Fruit fly (Drosophila melanogaster) whole organism, embryonic: ENCODE results near the gene GABA-B-R3.

Experiments
- CG10959 ChIP-seq: fragments of 200-800 bp; sonication (Bioruptor generic); IDR thresholded peaks from 2 replicates; pipeline ENCODE4 v1.3.6; 2022; ENCODE audit warnings: missing biosample characterization, missing genetic modification characterization
- CG12104 ChIP-seq: fragments of 200-800 bp; sonication (Bioruptor generic); optimal IDR thresholded peaks from 3 replicates; lab custom pipeline; 2016; ENCODE audit warnings: missing biosample characterization, missing genetic modification characterization
- CG15601 ChIP-seq: fragments of 200-800 bp; sonication (Bioruptor generic); optimal IDR thresholded peaks from 3 replicates; lab custom pipeline; 2019; ENCODE audit warnings: missing biosample characterization, mild to moderate bottlenecking, missing genetic modification characterization, moderate library complexity
- CG1603 ChIP-seq: fragments of 200-800 bp; sonication (Bioruptor generic); optimal IDR thresholded peaks from 2 replicates; lab custom pipeline; 2019; ENCODE audit warnings: missing biosample characterization, mild to moderate bottlenecking, missing genetic modification characterization, moderate library complexity
- CG17829 ChIP-seq: fragments of 200-800 bp; optimal IDR thresholded peaks from 2 replicates; lab custom pipeline; 2019; ENCODE audit warnings: missing biosample characterization, mild to moderate bottlenecking, missing genetic modification characterization, moderate library complexity
- CG2712 ChIP-seq: fragments of 200-800 bp; optimal IDR thresholded peaks from 3 replicates; lab custom pipeline; 2019; ENCODE audit warnings: missing biosample characterization, mild to moderate bottlenecking, missing genetic modification characterization, moderate library complexity
- CG3065 ChIP-seq: fragments of 200-800 bp; sonication (Bioruptor generic); optimal IDR thresholded peaks from 2 replicates; lab custom pipeline; 2016; ENCODE audit warnings: missing biosample characterization, missing genetic modification characterization
- CG34224 ChIP-seq: fragments of 200-800 bp; sonication (Bioruptor generic); IDR thresholded peaks from 3 replicates; pipeline ENCODE4 v1.3.6; 2022; ENCODE audit warnings: missing biosample characterization, missing genetic modification characterization; ENCODE audit not compliant: partially characterized antibody
- CG34422 ChIP-seq: fragments of 200-800 bp; sonication (Bioruptor generic); IDR thresholded peaks from 3 replicates; pipeline ENCODE4 v1.3.6; 2022; ENCODE audit warnings: missing biosample characterization, missing genetic modification characterization
- CG4404 ChIP-seq: fragments of 200-800 bp; sonication (Bioruptor generic); IDR thresholded peaks from 2 replicates; pipeline ENCODE4 v1.3.6; 2022; ENCODE audit warnings: missing biosample characterization, missing genetic modification characterization
- CG4617 ChIP-seq: fragments of 200-800 bp; sonication (Bioruptor generic); optimal IDR thresholded peaks from 3 replicates; lab custom pipeline; 2016; ENCODE audit warnings: missing biosample characterization, missing genetic modification characterization, borderline replicate concordance
- CG5245 ChIP-seq: fragments of 200-800 bp; sonication (Bioruptor generic); optimal IDR thresholded peaks from 3 replicates; lab custom pipeline; 2016; ENCODE audit warnings: missing biosample characterization, missing genetic modification characterization
- CG7372 ChIP-seq: fragments of 200-800 bp; sonication (Bioruptor generic); IDR thresholded peaks from 2 replicates; pipeline ENCODE4 v1.3.6; 2022; ENCODE audit warnings: missing biosample characterization, missing genetic modification characterization
- CG7963 ChIP-seq: fragments of 200-800 bp; sonication (Bioruptor generic); IDR thresholded peaks from 3 replicates; pipeline ENCODE4 v1.3.6; 2022; ENCODE audit warnings: missing biosample characterization, missing genetic modification characterization; ENCODE audit not compliant: partially characterized antibody
- CG9797 ChIP-seq: fragments of 200-800 bp; sonication (Bioruptor generic); optimal IDR thresholded peaks from 3 replicates; lab custom pipeline; 2018; ENCODE audit warnings: missing biosample characterization, mild to moderate bottlenecking, missing genetic modification characterization
- CTCF ChIP-seq: fragments of 200-800 bp; sonication (Bioruptor generic); optimal IDR thresholded peaks from 2 replicates; lab custom pipeline; 2017; ENCODE audit warnings: missing biosample characterization, mild to moderate bottlenecking, missing genetic modification characterization, moderate library complexity
- D19B ChIP-seq: fragments of 200-800 bp; sonication (Bioruptor generic); optimal IDR thresholded peaks from 2 replicates; lab custom pipeline; 2017; ENCODE audit warnings: missing biosample characterization, mild to moderate bottlenecking, missing genetic modification characterization
- Dip3 ChIP-seq: fragments of 200-800 bp; sonication (Bioruptor generic); optimal IDR thresholded peaks from 3 replicates; lab custom pipeline; 2016; ENCODE audit warnings: missing biosample characterization, missing genetic modification characterization
- H2.0 ChIP-seq: fragments of 200-800 bp; sonication (Bioruptor generic); IDR thresholded peaks from 2 replicates; pipeline ENCODE4 v1.3.6; 2022; ENCODE audit warnings: missing biosample characterization, missing genetic modification characterization
- HLH3B ChIP-seq: fragments of 200-800 bp; sonication (Bioruptor generic); IDR thresholded peaks from 2 replicates; pipeline ENCODE4 v1.3.6; 2022; ENCODE audit warnings: missing biosample characterization, missing genetic modification characterization
- HLH54F ChIP-seq: fragments of 200-800 bp; sonication (Bioruptor generic); optimal IDR thresholded peaks from 3 replicates; lab custom pipeline; 2016; ENCODE audit warnings: missing biosample characterization, missing genetic modification characterization
- HLHmδ ChIP-seq: fragments of 200-800 bp; sonication (Bioruptor generic); optimal IDR thresholded peaks from 2 replicates; lab custom pipeline; 2018; ENCODE audit warnings: missing biosample characterization, mild to moderate bottlenecking, missing genetic modification characterization, moderate library complexity
- Hmr ChIP-seq: fragments of 200-800 bp; sonication (Bioruptor generic); optimal IDR thresholded peaks from 3 replicates; lab custom pipeline; 2017; ENCODE audit warnings: mild to moderate bottlenecking, missing biosample characterization, missing genetic modification reagents, missing genetic modification characterization
- Nf-YC ChIP-seq: fragments of 200-800 bp; optimal IDR thresholded peaks from 3 replicates; lab custom pipeline; 2019; ENCODE audit warnings: missing biosample characterization, mild to moderate bottlenecking, missing genetic modification characterization, moderate library complexity
- Optix ChIP-seq: fragments of 200-800 bp; sonication (Bioruptor generic); IDR thresholded peaks from 3 replicates; pipeline ENCODE4 v1.3.6; 2022; ENCODE audit warnings: missing biosample characterization, missing genetic modification characterization
- TFAM ChIP-seq: fragments of 200-800 bp; sonication (Bioruptor generic); optimal IDR thresholded peaks from 2 replicates; lab custom pipeline; 2017; ENCODE audit warnings: missing biosample characterization, missing genetic modification characterization, inconsistent platforms
- Usf ChIP-seq: fragments of 200-800 bp; sonication (Bioruptor generic); optimal IDR thresholded peaks from 2 replicates; lab custom pipeline; 2017; ENCODE audit warnings: missing genotype, missing biosample characterization, missing genetic modification characterization
- ap ChIP-seq: fragments of 200-800 bp; sonication (Bioruptor generic); IDR thresholded peaks from 2 replicates; pipeline ENCODE4 v1.3.6; 2022; ENCODE audit warnings: missing biosample characterization, missing genetic modification characterization
- bowl ChIP-seq: fragments of 200-800 bp; sonication (Bioruptor generic); IDR thresholded peaks from 2 replicates; pipeline ENCODE4 v1.3.6; 2022; ENCODE audit warnings: missing biosample characterization, missing genetic modification characterization
- caup ChIP-seq: fragments of 200-800 bp; sonication (Bioruptor generic); optimal IDR thresholded peaks from 3 replicates; lab custom pipeline; 2017; ENCODE audit warnings: missing biosample characterization, mild to moderate bottlenecking, missing genetic modification characterization, moderate library complexity; ENCODE audit not compliant: severe bottlenecking
- crol ChIP-seq: fragments of 200-800 bp; sonication (Bioruptor generic); IDR thresholded peaks from 2 replicates; pipeline ENCODE4 v1.3.6; 2022; ENCODE audit warnings: missing biosample characterization, missing genetic modification characterization
- dmrt11E ChIP-seq: fragments of 200-800 bp; sonication (Bioruptor generic); optimal IDR thresholded peaks from 3 replicates; lab custom pipeline; 2018; ENCODE audit warnings: missing biosample characterization, mild to moderate bottlenecking, missing genetic modification characterization, moderate library complexity
- emc ChIP-seq: fragments of 200-800 bp; sonication (Bioruptor generic); optimal IDR thresholded peaks from 2 replicates; lab custom pipeline; 2016; ENCODE audit warnings: missing biosample characterization, missing genetic modification characterization
- fd102C ChIP-seq: fragments of 200-800 bp; sonication (Bioruptor generic); optimal IDR thresholded peaks from 2 replicates; lab custom pipeline; 2018; ENCODE audit warnings: missing biosample characterization, mild to moderate bottlenecking, missing genetic modification characterization, moderate library complexity
- fd64A ChIP-seq: fragments of 200-800 bp; sonication (Bioruptor generic); optimal IDR thresholded peaks from 3 replicates; lab custom pipeline; 2018; ENCODE audit warnings: missing biosample characterization, mild to moderate bottlenecking, missing genetic modification characterization
- lola ChIP-seq, 3 experiments: fragments of >200 bp in 2 of 3; fragments of 200-800 bp in 1 of 3; sonication (Bioruptor generic) in 1 of 3; optimal IDR thresholded peaks; 2 replicates each; lab custom pipeline; 2017 to 2019; ENCODE audit warnings: missing biosample characterization in 3 of 3, missing genetic modification characterization in 3 of 3, mild to moderate bottlenecking in 1 of 3, moderate library complexity in 1 of 3
- nerfin-2 ChIP-seq: fragments of 200-800 bp; sonication (Bioruptor generic); IDR thresholded peaks from 2 replicates; pipeline ENCODE4 v1.3.6; 2022; ENCODE audit warnings: missing biosample characterization, missing genetic modification characterization; ENCODE audit not compliant: partially characterized antibody
- odd ChIP-seq: fragments of 200-800 bp; sonication (Bioruptor generic); optimal IDR thresholded peaks from 2 replicates; lab custom pipeline; 2017; ENCODE audit warnings: missing biosample characterization, mild to moderate bottlenecking, missing genetic modification characterization
- p53 ChIP-seq: fragments of 200-800 bp; sonication (Bioruptor generic); optimal IDR thresholded peaks from 2 replicates; lab custom pipeline; 2016; ENCODE audit warnings: missing biosample characterization, missing genetic modification characterization
- phol ChIP-seq: fragments of 200-800 bp; sonication (Bioruptor generic); optimal IDR thresholded peaks from 3 replicates; lab custom pipeline; 2018; ENCODE audit warnings: missing biosample characterization, mild to moderate bottlenecking, missing genetic modification characterization, moderate library complexity
- pum ChIP-seq: fragments of 200-800 bp; sonication (Bioruptor generic); optimal IDR thresholded peaks from 2 replicates; lab custom pipeline; 2016; ENCODE audit warnings: missing biosample characterization, missing genetic modification characterization
- sc ChIP-seq, 3 experiments: fragments of >200 bp in 2 of 3; fragments of 200-800 bp in 1 of 3; sonication (Bioruptor generic) in 1 of 3; optimal IDR thresholded peaks; 2 replicates in 2 of 3; 3 replicates in 1 of 3; lab custom pipeline; 2017; ENCODE audit warnings: mild to moderate bottlenecking in 1 of 3, missing biosample characterization in 1 of 3, missing genetic modification characterization in 1 of 3, missing genetic modification reagents in 1 of 3
- seq ChIP-seq: fragments of 200-800 bp; sonication (Bioruptor generic); IDR thresholded peaks from 2 replicates; pipeline ENCODE4 v1.3.6; 2022; ENCODE audit warnings: missing biosample characterization, missing genetic modification characterization
- sisA ChIP-seq: fragments of 200-800 bp; sonication (Bioruptor generic); IDR thresholded peaks from 2 replicates; pipeline ENCODE4 v1.3.6; 2022; ENCODE audit warnings: missing biosample characterization, missing genetic modification characterization
- sug ChIP-seq: fragments of 200-800 bp; optimal IDR thresholded peaks from 2 replicates; lab custom pipeline; 2019; ENCODE audit warnings: missing biosample characterization, mild to moderate bottlenecking, missing genetic modification characterization, moderate library complexity
- tll ChIP-seq, 2 experiments: fragments of 200-800 bp in 1 of 2; fragments of >200 bp in 1 of 2; sonication (Bioruptor generic) in 1 of 2; optimal IDR thresholded peaks; 2 replicates each; lab custom pipeline; 2017 to 2019; ENCODE audit warnings: missing biosample characterization in 2 of 2, missing genetic modification characterization in 2 of 2, mild to moderate bottlenecking in 1 of 2, moderate library complexity in 1 of 2
- tup ChIP-seq: fragments of 200-800 bp; sonication (Bioruptor generic); optimal IDR thresholded peaks from 2 replicates; lab custom pipeline; 2016; ENCODE audit warnings: missing biosample characterization, mild to moderate bottlenecking, missing genetic modification characterization, moderate library complexity
- vvl ChIP-seq: fragments of 200-800 bp; sonication (Bioruptor generic); IDR thresholded peaks from 2 replicates; pipeline ENCODE4 v1.3.6; 2022; ENCODE audit warnings: missing biosample characterization, missing genetic modification characterization
- zen2 ChIP-seq: fragments of 200-800 bp; sonication (Bioruptor generic); IDR thresholded peaks from 3 replicates; pipeline ENCODE4 v1.3.6; 2022; ENCODE audit warnings: missing biosample characterization, missing genetic modification characterization; ENCODE audit not compliant: partially characterized antibody
- zfh2 ChIP-seq: fragments of 200-800 bp; sonication (Bioruptor generic); optimal IDR thresholded peaks from 2 replicates; lab custom pipeline; 2016; ENCODE audit warnings: missing biosample characterization, missing genetic modification characterization

Gene GABA-B-R3

dm6 chr2L:715489-715849 lies 34.3 kb upstream of the GABA-B-R3 start (continued):
- TF ChIP-seq CG4404 (GFP tag; lab: Robert Waterston, UW) (peak; percentile 71), CTCF (GFP tag; lab: Kevin White, UChicago) (peak; percentile 10), vvl (peak; percentile 94), tll (GFP tag; optimal IDR thresholded peaks at IDR 0.05; lab: Kevin White, UChicago) (no peak), sisA (GFP tag; lab: Robert Waterston, UW) (peak; percentile 81), TFAM (GFP tag; lab: Kevin White, UChicago) (peak; percentile 69), Usf (GFP tag; lab: Kevin White, UChicago) (peak; percentile 79), fd64A (GFP tag; lab: Kevin White, UChicago) (peak; percentile 69), D19B (no peak), CG3065 (peak; percentile 69), bowl (GFP tag; lab: Robert Waterston, UW) (peak; percentile 67; the same call in 1 of the 2 replicates), CG10959 (peak; percentile 74), Hmr (GFP tag; lab: Kevin White, UChicago) (peak; percentile 53), CG2712 (tag; lab: Kevin White, UChicago) (peak; percentile 94), seq (GFP tag; lab: Robert Waterston, UW) (peak; percentile 72), pum (GFP tag; lab: Kevin White, UChicago) (peak; percentile 89), CG7963 (GFP tag; lab: Robert Waterston, UW) (no peak), caup (GFP tag; lab: Kevin White, UChicago) (peak; percentile 33), CG4617 (peak; percentile 42), fd102C (peak; percentile 40), CG12104 (GFP tag; lab: Kevin White, UChicago) (no peak), odd (GFP tag; lab: Kevin White, UChicago) (peak; percentile 71), crol (GFP tag; lab: Robert Waterston, UW) (peak; percentile 98), phol (tag; lab: Kevin White, UChicago) (peak; percentile 90), HLHmδ (GFP tag; lab: Kevin White, UChicago) (no peak), ap (peak; percentile 82), CG34224 (GFP tag; lab: Robert Waterston, UW) (no peak), CG7372 (no peak), sc (optimal IDR thresholded peaks at IDR 0.05; lab: Kevin White, UChicago) (no peak), sc (GFP tag; optimal IDR thresholded peaks at IDR 0.05; lab: Kevin White, UChicago) (peak; percentile 91), HLH3B (GFP tag; lab: Robert Waterston, UW) (peak; percentile 87), CG9797 (GFP tag; lab: Kevin White, UChicago) (no peak), zen2 (GFP tag; lab: Robert Waterston, UW) (no peak), CG34422 (GFP tag; lab: Robert Waterston, UW) (peak; percentile 80; the same call in 2 of the 3 replicates), Nf-YC (tag; lab: Kevin White, UChicago) (no peak), tup (GFP tag; lab: Kevin White, UChicago) (peak; percentile 69), zfh2 (GFP tag; lab: Kevin White, UChicago) (peak; percentile 32), emc (GFP tag; lab: Kevin White, UChicago) (peak; percentile 48), CG5245 (GFP tag; lab: Kevin White, UChicago) (peak; percentile 83), nerfin-2 (GFP tag; lab: Robert Waterston, UW) (no peak), sug (tag; lab: Kevin White, UChicago) (no peak), HLH54F (GFP tag; lab: Kevin White, UChicago) (peak; percentile 62), H2.0 (GFP tag; lab: Robert Waterston, UW) (peak; percentile 81), p53 (no peak), CG17829 (tag; lab: Kevin White, UChicago) (peak; percentile 89), lola (GFP tag; optimal IDR thresholded peaks at IDR 0.05; lab: Kevin White, UChicago) (peak in 1 of 3 experiments; percentile 91), CG1603 (peak; percentile 98), Dip3 (GFP tag; lab: Kevin White, UChicago) (peak; percentile 16), dmrt11E (tag; lab: Kevin White, UChicago) (peak; percentile 95), Optix (GFP tag; lab: Robert Waterston, UW) (peak; percentile 90), CG15601 (peak; percentile 86)
